Fruit fly (Drosophila melanogaster) whole organism, embryonic: Measurements from ENCODE around the gene CG43121.
A peak's percentile ranks its signal among the peaks of the same experiment; 100 is the strongest.

Experiments used
- Adf1 ChIP-seq: fragments of 200-800 bp; sonication (Bioruptor generic); IDR thresholded peaks from 2 replicates; pipeline ENCODE4 v1.3.6; 2022; ENCODE audit warnings: missing biosample characterization, missing genetic modification characterization
- Aef1 ChIP-seq: fragments of 200-800 bp; sonication (Bioruptor generic); IDR thresholded peaks from 3 replicates; pipeline ENCODE4 v1.3.6; 2022; ENCODE audit warnings: missing biosample characterization, missing genetic modification characterization
- B-H1 ChIP-seq: fragments of 200-800 bp; sonication (Bioruptor generic); IDR thresholded peaks from 3 replicates; pipeline ENCODE4 v1.3.6; 2022; ENCODE audit warnings: missing biosample characterization, missing genetic modification characterization
- CG11093 ChIP-seq: fragments of 200-800 bp; sonication (Bioruptor generic); IDR thresholded peaks from 3 replicates; pipeline ENCODE4 v1.3.6; 2022; ENCODE audit warnings: missing biosample characterization, missing genetic modification characterization
- CG11560 ChIP-seq: fragments of 200-800 bp; sonication (Bioruptor generic); IDR thresholded peaks from 3 replicates; pipeline ENCODE4 v1.3.6; 2022; ENCODE audit warnings: missing biosample characterization, missing genetic modification characterization
- CG12219 ChIP-seq: fragments of 200-800 bp; sonication (Bioruptor generic); optimal IDR thresholded peaks from 3 replicates; lab custom pipeline; 2018; ENCODE audit warnings: missing biosample characterization, mild to moderate bottlenecking, missing genetic modification characterization
- CG12744 ChIP-seq: fragments of 200-800 bp; sonication (Bioruptor generic); optimal IDR thresholded peaks from 2 replicates; lab custom pipeline; 2016; ENCODE audit warnings: missing biosample characterization, missing genetic modification characterization
- CG12769 ChIP-seq: fragments of 200-800 bp; sonication (Bioruptor generic); optimal IDR thresholded peaks from 2 replicates; lab custom pipeline; 2019; ENCODE audit warnings: missing biosample characterization, mild to moderate bottlenecking, missing genetic modification characterization, moderate library complexity
- CG14965 ChIP-seq: fragments of 200-800 bp; sonication (Bioruptor generic); optimal IDR thresholded peaks from 2 replicates; lab custom pipeline; 2016; ENCODE audit warnings: missing biosample characterization, missing genetic modification characterization, borderline replicate concordance
- CG16815 ChIP-seq: fragments of 200-800 bp; sonication (Bioruptor generic); optimal IDR thresholded peaks from 3 replicates; lab custom pipeline; 2017; ENCODE audit warnings: missing biosample characterization, mild to moderate bottlenecking, missing genetic modification characterization
- CG1832 ChIP-seq: fragments of 200-800 bp; sonication (Bioruptor generic); optimal IDR thresholded peaks from 2 replicates; lab custom pipeline; 2017; ENCODE audit warnings: missing biosample characterization, mild to moderate bottlenecking, missing genetic modification characterization, inconsistent platforms
- CG18764 ChIP-seq: fragments of 200-800 bp; sonication (Bioruptor generic); optimal IDR thresholded peaks from 3 replicates; lab custom pipeline; 2016; ENCODE audit warnings: missing biosample characterization, missing genetic modification characterization
- CG30020 ChIP-seq: fragments of 200-800 bp; optimal IDR thresholded peaks from 2 replicates; lab custom pipeline; 2019; ENCODE audit warnings: missing biosample characterization, mild to moderate bottlenecking, missing genetic modification characterization, moderate library complexity
- CG33557 ChIP-seq: fragments of 200-800 bp; sonication (Bioruptor generic); optimal IDR thresholded peaks from 2 replicates; lab custom pipeline; 2019; ENCODE audit warnings: missing biosample characterization, mild to moderate bottlenecking, missing genetic modification characterization, moderate library complexity
- CG42726 ChIP-seq: fragments of 200-800 bp; sonication (Bioruptor generic); IDR thresholded peaks from 2 replicates; pipeline ENCODE4 v1.3.6; 2022; ENCODE audit warnings: missing biosample characterization, missing genetic modification characterization; ENCODE audit not compliant: partially characterized antibody
- CG4360 ChIP-seq: fragments of 200-800 bp; sonication (Bioruptor generic); IDR thresholded peaks from 2 replicates; pipeline ENCODE4 v1.3.6; 2022; ENCODE audit warnings: missing biosample characterization, missing genetic modification characterization
- CG4707 ChIP-seq: fragments of 200-800 bp; sonication (Bioruptor generic); optimal IDR thresholded peaks from 2 replicates; lab custom pipeline; 2018; ENCODE audit warnings: missing biosample characterization, mild to moderate bottlenecking, missing genetic modification characterization, moderate library complexity
- CG8089 ChIP-seq: fragments of 200-800 bp; sonication (Bioruptor generic); optimal IDR thresholded peaks from 3 replicates; lab custom pipeline; 2016; ENCODE audit warnings: missing biosample characterization, missing genetic modification characterization
- CG8924 ChIP-seq: fragments of 200-800 bp; optimal IDR thresholded peaks from 3 replicates; lab custom pipeline; 2019; ENCODE audit warnings: missing biosample characterization, mild to moderate bottlenecking, missing genetic modification characterization, moderate library complexity
- CG9437 ChIP-seq: fragments of 200-800 bp; sonication (Bioruptor generic); optimal IDR thresholded peaks from 2 replicates; lab custom pipeline; 2018; ENCODE audit warnings: missing biosample characterization, mild to moderate bottlenecking, missing genetic modification characterization
- CkIIα-i1 ChIP-seq: fragments of 200-800 bp; sonication (Bioruptor generic); IDR thresholded peaks from 2 replicates; pipeline ENCODE4 v1.3.6; 2022; ENCODE audit warnings: missing biosample characterization, missing genetic modification characterization
- D19A ChIP-seq: fragments of 200-800 bp; optimal IDR thresholded peaks from 3 replicates; lab custom pipeline; 2019; ENCODE audit warnings: missing biosample characterization, mild to moderate bottlenecking, missing genetic modification characterization, moderate library complexity
- HmgD ChIP-seq: fragments of 200-800 bp; sonication (Bioruptor generic); optimal IDR thresholded peaks from 3 replicates; lab custom pipeline; 2016; ENCODE audit warnings: missing biosample characterization, missing genetic modification characterization
- MESR4 ChIP-seq: fragments of 200-800 bp; sonication (Bioruptor generic); optimal IDR thresholded peaks from 2 replicates; lab custom pipeline; 2018; ENCODE audit warnings: missing biosample characterization, mild to moderate bottlenecking, missing genetic modification characterization, moderate library complexity
- Mad ChIP-seq: fragments of 200-800 bp; sonication (Bioruptor generic); optimal IDR thresholded peaks from 2 replicates; lab custom pipeline; 2016; ENCODE audit warnings: missing biosample characterization, missing genetic modification characterization
- Mes4 ChIP-seq: fragments of 200-800 bp; sonication (Bioruptor generic); optimal IDR thresholded peaks from 2 replicates; lab custom pipeline; 2016; ENCODE audit warnings: missing biosample characterization, missing genetic modification characterization
- Neu2 ChIP-seq: fragments of 200-800 bp; sonication (Bioruptor generic); optimal IDR thresholded peaks from 3 replicates; lab custom pipeline; 2016; ENCODE audit warnings: missing biosample characterization, missing genetic modification characterization, borderline replicate concordance
- Nf-YA ChIP-seq: fragments of 200-800 bp; sonication (Bioruptor generic); IDR thresholded peaks from 2 replicates; pipeline ENCODE4 v1.3.6; 2022; ENCODE audit warnings: missing biosample characterization, missing genetic modification characterization
- Opbp ChIP-seq: fragments of 200-800 bp; sonication (Bioruptor generic); IDR thresholded peaks from 3 replicates; pipeline ENCODE4 v1.3.6; 2022; ENCODE audit warnings: missing biosample characterization, missing genetic modification characterization; ENCODE audit not compliant: partially characterized antibody
- Pdp1 ChIP-seq, 2 experiments: fragments of 200-800 bp; sonication (Bioruptor generic); optimal IDR thresholded peaks; 3 replicates each; lab custom pipeline; 2016; ENCODE audit warnings: missing biosample characterization in 2 of 2, missing genetic modification characterization in 2 of 2, mild to moderate bottlenecking in 1 of 2, moderate library complexity in 1 of 2
- Side ChIP-seq: fragments of 200-800 bp; sonication (Bioruptor generic); optimal IDR thresholded peaks from 2 replicates; lab custom pipeline; 2016; ENCODE audit warnings: missing biosample characterization, missing genetic modification characterization
- Sry-β ChIP-seq: fragments of 200-800 bp; sonication (Bioruptor generic); optimal IDR thresholded peaks from 2 replicates; lab custom pipeline; 2018; ENCODE audit warnings: missing biosample characterization, mild to moderate bottlenecking, missing genetic modification characterization, moderate library complexity
- Ssrp ChIP-seq: fragments of 200-800 bp; sonication (Bioruptor generic); optimal IDR thresholded peaks from 2 replicates; lab custom pipeline; 2018; ENCODE audit warnings: missing biosample characterization, mild to moderate bottlenecking, missing genetic modification characterization, moderate library complexity
- Xbp1 ChIP-seq: fragments of 200-800 bp; sonication (Bioruptor generic); optimal IDR thresholded peaks from 3 replicates; lab custom pipeline; 2016; ENCODE audit warnings: missing biosample characterization, mild to moderate bottlenecking, missing genetic modification characterization
- btn ChIP-seq: fragments of 200-800 bp; sonication (Bioruptor generic); optimal IDR thresholded peaks from 2 replicates; lab custom pipeline; 2016; ENCODE audit warnings: missing biosample characterization, missing genetic modification characterization
- cad ChIP-seq: fragments of >200 bp; optimal IDR thresholded peaks from 2 replicates; lab custom pipeline; 2017; ENCODE audit warnings: missing biosample characterization, missing genetic modification characterization
- cato ChIP-seq: fragments of 200-800 bp; sonication (Bioruptor generic); optimal IDR thresholded peaks from 2 replicates; lab custom pipeline; 2016; ENCODE audit warnings: missing biosample characterization, missing genetic modification characterization, borderline replicate concordance
- cwo ChIP-seq: fragments of 200-800 bp; sonication (Bioruptor generic); optimal IDR thresholded peaks from 3 replicates; lab custom pipeline; 2017; ENCODE audit warnings: missing biosample characterization, missing genetic modification characterization, mild to moderate bottlenecking, moderate library complexity, missing genetic modification reagents
- gcm2 ChIP-seq: fragments of 200-800 bp; sonication (Bioruptor generic); optimal IDR thresholded peaks from 2 replicates; lab custom pipeline; 2016; ENCODE audit warnings: missing biosample characterization, missing genetic modification characterization
- grn ChIP-seq: fragments of 200-800 bp; sonication (Bioruptor generic); optimal IDR thresholded peaks from 3 replicates; lab custom pipeline; 2017; ENCODE audit warnings: missing biosample characterization, missing genetic modification characterization
- ham ChIP-seq: fragments of 200-800 bp; sonication (Bioruptor generic); IDR thresholded peaks from 2 replicates; pipeline ENCODE4 v1.3.6; 2022; ENCODE audit warnings: missing biosample characterization, missing genetic modification characterization
- her ChIP-seq: fragments of 200-800 bp; sonication (Bioruptor generic); optimal IDR thresholded peaks from 2 replicates; lab custom pipeline; 2016; ENCODE audit warnings: missing biosample characterization, missing genetic modification characterization
- lov ChIP-seq, 2 experiments: fragments of 200-800 bp in 1 of 2; fragments of >200 bp in 1 of 2; sonication (Bioruptor generic) in 1 of 2; IDR thresholded peaks in 1 of 2; optimal IDR thresholded peaks in 1 of 2; 2 replicates in 1 of 2; 3 replicates in 1 of 2; pipeline versions ENCODE4 v1.3.6 to Lab custom; 2017 to 2022; ENCODE audit warnings: missing biosample characterization in 1 of 2, missing genetic modification characterization in 1 of 2
- maf-S ChIP-seq: fragments of 200-800 bp; sonication (Bioruptor generic); optimal IDR thresholded peaks from 2 replicates; lab custom pipeline; 2016; ENCODE audit warnings: missing biosample characterization, missing genetic modification characterization
- nmo ChIP-seq: fragments of 200-800 bp; sonication (Bioruptor generic); optimal IDR thresholded peaks from 2 replicates; lab custom pipeline; 2018; ENCODE audit warnings: missing biosample characterization, mild to moderate bottlenecking, missing genetic modification characterization, moderate library complexity
- onecut ChIP-seq: fragments of 200-800 bp; sonication (Bioruptor generic); IDR thresholded peaks from 2 replicates; pipeline ENCODE4 v1.3.6; 2022; ENCODE audit warnings: missing biosample characterization, missing genetic modification characterization
- pb ChIP-seq: fragments of 200-800 bp; sonication (Bioruptor generic); optimal IDR thresholded peaks from 3 replicates; lab custom pipeline; 2016; ENCODE audit warnings: missing biosample characterization, missing genetic modification characterization
- peb ChIP-seq: fragments of 200-800 bp; sonication (Bioruptor generic); IDR thresholded peaks from 2 replicates; pipeline ENCODE4 v1.3.6; 2022; ENCODE audit warnings: missing biosample characterization, missing genetic modification characterization
- psq ChIP-seq: fragments of 200-800 bp; sonication (Bioruptor generic); optimal IDR thresholded peaks from 2 replicates; lab custom pipeline; 2017; ENCODE audit warnings: missing biosample characterization, missing genetic modification characterization
- sr ChIP-seq: fragments of 200-800 bp; sonication (Bioruptor generic); IDR thresholded peaks from 3 replicates; pipeline ENCODE4 v1.3.6; 2022; ENCODE audit warnings: missing biosample characterization, missing genetic modification characterization

CG43121 gene

DNA sequence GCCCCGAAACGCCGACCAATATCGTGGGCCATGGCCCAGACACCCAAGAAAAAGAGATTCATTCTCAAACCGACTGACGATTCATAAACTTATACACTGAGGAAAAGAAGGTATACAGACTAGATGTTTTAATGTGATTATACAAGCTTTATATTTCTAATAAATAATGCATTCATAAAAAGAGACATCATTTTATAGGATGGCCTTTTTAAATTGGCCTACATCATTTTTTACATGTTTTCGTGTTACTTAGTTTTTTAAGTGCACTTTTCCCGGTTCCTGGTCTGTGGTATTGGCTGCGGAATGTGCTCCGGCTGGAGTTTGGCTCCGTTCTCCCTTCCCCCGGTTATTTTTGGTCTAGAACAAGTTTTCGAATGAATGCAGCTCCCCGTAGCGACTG lies 19.7 kb downstream of the CG43121 start (continued):
- TF ChIP-seq CG9437 (peak; percentile 36), Ssrp (tag; lab: Kevin White, UChicago) (peak; percentile 86), CG33557 (GFP tag; lab: Kevin White, UChicago) (peak; percentile 90), CG12219 (GFP tag; lab: Kevin White, UChicago) (peak; percentile 75), peb (GFP tag; lab: Robert Waterston, UW) (peak; percentile 68; the same call in 1 of the 2 replicates), her (GFP tag; lab: Kevin White, UChicago) (peak; percentile 34), onecut (GFP tag; lab: Robert Waterston, UW) (peak; percentile 75), ham (GFP tag; lab: Robert Waterston, UW) (no peak), MESR4 (GFP tag; lab: Kevin White, UChicago) (no peak), Opbp (GFP tag; lab: Robert Waterston, UW) (no peak), CG4707 (GFP tag; lab: Kevin White, UChicago) (peak; percentile 68), cad (GFP tag; lab: Kevin White, UChicago) (no peak), Neu2 (no peak), maf-S (GFP tag; lab: Kevin White, UChicago) (peak; percentile 29), Nf-YA (GFP tag; lab: Robert Waterston, UW) (no peak), Xbp1 (peak; percentile 82), Aef1 (GFP tag; lab: Robert Waterston, UW) (0 out of 3 replicates have a peak, but pooled peaks have one; percentile 12), CkIIα-i1 (no peak), CG1832 (GFP tag; lab: Kevin White, UChicago) (no peak), Side (peak; percentile 69), cato (GFP tag; lab: Kevin White, UChicago) (peak; percentile 8), psq (peak; percentile 38), CG42726 (GFP tag; lab: Robert Waterston, UW) (no peak), Sry-β (GFP tag; lab: Kevin White, UChicago) (peak; percentile 26), CG12744 (GFP tag; lab: Kevin White, UChicago) (peak; percentile 37), B-H1 (GFP tag; lab: Robert Waterston, UW) (peak; percentile 66; the same call in 2 of the 3 replicates), D19A (tag; lab: Kevin White, UChicago) (peak; percentile 79), lov (optimal IDR thresholded peaks at IDR 0.05; lab: Kevin White, UChicago) (no peak), lov (GFP tag; IDR thresholded peaks at IDR 0.05; lab: Robert Waterston, UW) (peak; percentile 75; the same call in 2 of the 3 replicates), CG16815 (GFP tag; lab: Kevin White, UChicago) (peak; percentile 74), gcm2 (GFP tag; lab: Kevin White, UChicago) (peak; percentile 53), CG4360 (GFP tag; lab: Robert Waterston, UW) (peak; percentile 17; the same call in 1 of the 2 replicates), CG30020 (tag; lab: Kevin White, UChicago) (peak; percentile 53), nmo (peak; percentile 84), pb (GFP tag; lab: Kevin White, UChicago) (no peak), grn (GFP tag; lab: Kevin White, UChicago) (no peak), CG11093 (peak; percentile 66; the same call in 2 of the 3 replicates), Pdp1 (GFP tag; optimal IDR thresholded peaks at IDR 0.05; lab: Kevin White, UChicago) (peak; percentile 61 to 74), Mes4 (GFP tag; lab: Kevin White, UChicago) (peak; percentile 68), sr (no peak), CG14965 (GFP tag; lab: Kevin White, UChicago) (peak; percentile 5), HmgD (GFP tag; lab: Kevin White, UChicago) (no peak), CG18764 (GFP tag; lab: Kevin White, UChicago) (peak; percentile 81), CG8924 (tag; lab: Kevin White, UChicago) (peak; percentile 87), CG11560 (tag; lab: Robert Waterston, UW) (no peak), CG12769 (tag; lab: Kevin White, UChicago) (peak; percentile 44), cwo (peak; percentile 49), Adf1 (no peak), btn (GFP tag; lab: Kevin White, UChicago) (peak; percentile 57), Mad (GFP tag; lab: Kevin White, UChicago) (peak; percentile 50), CG8089 (GFP tag; lab: Kevin White, UChicago) (peak; percentile 54)
